Worm (Caenorhabditis elegans) whole organism, L4 larva: ENCODE data around the gene dnj-19.
"Not testable (repeated sequence)": the region's sequence is repeated elsewhere in the genome, so short reads cannot be mapped to it uniquely, and the experiment has no call there.

Source experiments
- F10B5.3 ChIP-seq: sonication (generic microtip); optimal IDR thresholded peaks from 2 replicates; lab custom pipeline; 2016; ENCODE audit warnings: mild to moderate bottlenecking, missing genetic modification characterization, missing compliant biosample characterization
- F26F4.8 ChIP-seq: fragments of 200-800 bp; sonication (Bioruptor generic); conservative IDR thresholded peaks from 2 replicates; pipeline ENCODE4 v1.3.6; 2022; ENCODE audit warnings: missing genetic modification characterization, missing compliant biosample characterization
- F37D6.2 ChIP-seq: sonication (generic microtip); optimal IDR thresholded peaks from 2 replicates; lab custom pipeline; 2016; ENCODE audit warnings: mild to moderate bottlenecking, missing genetic modification characterization, missing compliant biosample characterization
- F44E2.7 ChIP-seq: fragments of 200-800 bp; sonication (Bioruptor generic); IDR thresholded peaks from 2 replicates; pipeline ENCODE4 v2.1.2; 2022; ENCODE audit warnings: missing genetic modification characterization, missing compliant biosample characterization
- R02D3.7 ChIP-seq: fragments of 150-350 bp; sonication (generic microtip); optimal IDR thresholded peaks from 3 replicates; lab custom pipeline; 2014; ENCODE audit warnings: missing biosample characterization, missing genetic modification characterization
- T20F7.1 ChIP-seq: fragments of 200-800 bp; sonication (Bioruptor generic); optimal IDR thresholded peaks from 2 replicates; lab custom pipeline; 2018; ENCODE audit warnings: mild to moderate bottlenecking, missing genetic modification characterization, missing compliant biosample characterization
- Y105C5A.15 ChIP-seq: fragments of 200-800 bp; sonication (Bioruptor generic); IDR thresholded peaks from 2 replicates; pipeline ENCODE4 v1.3.6; 2022; ENCODE audit warnings: missing genetic modification characterization, missing compliant biosample characterization
- ZK546.5 ChIP-seq, 2 experiments: sonication (generic microtip); optimal IDR thresholded peaks; 2 replicates each; lab custom pipeline; 2017; ENCODE audit warnings: missing biosample characterization in 2 of 2, missing genetic modification characterization in 2 of 2
- aha-1 ChIP-seq: fragments of 150-350 bp; peaks from one replicate; lab custom pipeline; 2014; ENCODE audit warnings: missing biosample characterization, missing genetic modification characterization
- ama-1 ChIP-seq: fragments of 150-350 bp; optimal IDR thresholded peaks from 2 replicates; lab custom pipeline; 2014; ENCODE audit warnings: inconsistent platforms, mixed read lengths
- arid-1 ChIP-seq: fragments of 200-800 bp; sonication (Bioruptor generic); conservative IDR thresholded peaks from 2 replicates; pipeline ENCODE4 v1.3.6; 2022; ENCODE audit warnings: missing genetic modification reagents, missing genetic modification characterization, missing compliant biosample characterization
- attf-4 ChIP-seq: sonication (generic microtip); optimal IDR thresholded peaks from 3 replicates; lab custom pipeline; 2017; ENCODE audit warnings: missing biosample characterization, missing genetic modification characterization
- ceh-28 ChIP-seq: fragments of 150-350 bp; optimal IDR thresholded peaks from 2 replicates; lab custom pipeline; 2014; ENCODE audit warnings: missing biosample characterization, missing genetic modification reagents, missing genetic modification characterization
- ceh-82 ChIP-seq: sonication (generic microtip); optimal IDR thresholded peaks from 2 replicates; lab custom pipeline; 2017; ENCODE audit warnings: missing biosample characterization, missing genetic modification characterization
- ces-1 ChIP-seq: fragments of 150-350 bp; sonication (generic microtip); optimal IDR thresholded peaks from 4 replicates; lab custom pipeline; 2014; ENCODE audit warnings: missing biosample characterization, missing genetic modification reagents, missing genetic modification characterization
- dmd-6 ChIP-seq: fragments of 200-800 bp; sonication (Bioruptor generic); IDR thresholded peaks from 2 replicates; pipeline ENCODE4 v1.3.6; 2022; ENCODE audit warnings: missing genetic modification reagents, missing genetic modification characterization, missing compliant biosample characterization
- fkh-10 ChIP-seq: fragments of 150-350 bp; optimal IDR thresholded peaks from 2 replicates; lab custom pipeline; 2014; ENCODE audit warnings: missing biosample characterization, missing genetic modification reagents, missing genetic modification characterization
- hlh-30 ChIP-seq: sonication (generic microtip); optimal IDR thresholded peaks from 2 replicates; lab custom pipeline; 2017; ENCODE audit warnings: antibody characterized with exemption, mild to moderate bottlenecking, missing genetic modification characterization, missing compliant biosample characterization; ENCODE audit not compliant: insufficient read depth
- hmg-1.1 ChIP-seq: fragments of 200-800 bp; sonication (Bioruptor generic); IDR thresholded peaks from 2 replicates; pipeline ENCODE4 v1.3.6; 2022; ENCODE audit warnings: missing genetic modification reagents, missing genetic modification characterization, missing compliant biosample characterization
- lin-1 ChIP-seq: fragments of 200-800 bp; sonication (Bioruptor generic); IDR thresholded peaks from 2 replicates; pipeline ENCODE4 v1.3.6; 2022; ENCODE audit warnings: missing genetic modification reagents, missing genetic modification characterization, missing compliant biosample characterization
- lin-13 ChIP-seq: fragments of 150-350 bp; optimal IDR thresholded peaks from 2 replicates; lab custom pipeline; 2014; ENCODE audit warnings: missing biosample characterization, missing genetic modification reagents, missing genetic modification characterization
- lin-15B ChIP-seq: fragments of 150-350 bp; sonication (generic microtip); optimal IDR thresholded peaks from 3 replicates; lab custom pipeline; 2014; ENCODE audit warnings: missing biosample characterization, missing genetic modification characterization
- lin-38 ChIP-seq: fragments of 200-800 bp; sonication (Bioruptor generic); IDR thresholded peaks from 2 replicates; pipeline ENCODE4 v1.3.6; 2022; ENCODE audit warnings: missing genetic modification reagents, missing genetic modification characterization, missing compliant biosample characterization
- lin-39 ChIP-seq: fragments of 150-350 bp; optimal IDR thresholded peaks from 2 replicates; lab custom pipeline; 2014; ENCODE audit warnings: missing biosample characterization, missing genetic modification reagents, missing genetic modification characterization
- lsy-2 ChIP-seq, 2 experiments: fragments of 150-350 bp in 1 of 2; sonication (generic microtip) in 1 of 2; optimal IDR thresholded peaks; 2 replicates each; lab custom pipeline; 2014 to 2017; ENCODE audit warnings: missing biosample characterization in 2 of 2, missing genetic modification characterization in 2 of 2
- madf-5 ChIP-seq, 2 experiments: fragments of 200-800 bp; sonication (Bioruptor generic); IDR thresholded peaks; 2 replicates each; pipeline ENCODE4 v1.3.6; 2022; ENCODE audit warnings: missing compliant biosample characterization in 2 of 2, missing genetic modification characterization in 2 of 2
- mdl-1 ChIP-seq, 2 experiments: fragments of 150-350 bp in 1 of 2; sonication (generic microtip) in 1 of 2; optimal IDR thresholded peaks; 2 replicates each; lab custom pipeline; 2014 to 2017; ENCODE audit warnings: missing biosample characterization in 2 of 2, missing genetic modification characterization in 2 of 2
- mes-2 ChIP-seq: sonication (generic microtip); optimal IDR thresholded peaks from 2 replicates; lab custom pipeline; 2016; ENCODE audit warnings: missing genotype, mild to moderate bottlenecking, missing genetic modification characterization, missing compliant biosample characterization; ENCODE audit not compliant: poor library complexity, severe bottlenecking
- nhr-10 ChIP-seq: fragments of 150-350 bp; optimal IDR thresholded peaks from 2 replicates; lab custom pipeline; 2014; ENCODE audit warnings: missing biosample characterization, missing genetic modification characterization
- nhr-11 ChIP-seq: fragments of 150-350 bp; optimal IDR thresholded peaks from 2 replicates; lab custom pipeline; 2014; ENCODE audit warnings: missing biosample characterization, missing genetic modification characterization
- nhr-28 ChIP-seq: fragments of 150-350 bp; optimal IDR thresholded peaks from 2 replicates; lab custom pipeline; 2014; ENCODE audit warnings: missing biosample characterization, missing genetic modification characterization
- nhr-6 ChIP-seq: fragments of 150-350 bp; optimal IDR thresholded peaks from 2 replicates; lab custom pipeline; 2014; ENCODE audit warnings: missing biosample characterization, missing genetic modification characterization
- nhr-77 ChIP-seq: fragments of 150-350 bp; optimal IDR thresholded peaks from 2 replicates; lab custom pipeline; 2014; ENCODE audit warnings: missing biosample characterization, missing genetic modification characterization
- spr-3 ChIP-seq: fragments of 200-800 bp; sonication (Bioruptor generic); optimal IDR thresholded peaks from 2 replicates; lab custom pipeline; 2018; ENCODE audit warnings: mild to moderate bottlenecking, missing genetic modification characterization, missing compliant biosample characterization
- tra-1 ChIP-seq: fragments of 200-800 bp; sonication (Bioruptor generic); IDR thresholded peaks from 2 replicates; pipeline ENCODE4 v1.3.6; 2022; ENCODE audit warnings: missing genetic modification reagents, missing genetic modification characterization, missing compliant biosample characterization
- zip-11 ChIP-seq: fragments of 200-800 bp; sonication (Bioruptor generic); IDR thresholded peaks from 2 replicates; pipeline ENCODE4 v1.3.6; 2022; ENCODE audit warnings: missing genetic modification characterization, missing compliant biosample characterization
- ztf-11 ChIP-seq: fragments of 150-350 bp; optimal IDR thresholded peaks from 2 replicates; lab custom pipeline; 2014; ENCODE audit warnings: missing biosample characterization, missing genetic modification characterization
- ztf-7 ChIP-seq: fragments of 150-350 bp; optimal IDR thresholded peaks from 2 replicates; lab custom pipeline; 2014; ENCODE audit warnings: missing biosample characterization, missing genetic modification characterization

Gene dnj-19

DNA sequence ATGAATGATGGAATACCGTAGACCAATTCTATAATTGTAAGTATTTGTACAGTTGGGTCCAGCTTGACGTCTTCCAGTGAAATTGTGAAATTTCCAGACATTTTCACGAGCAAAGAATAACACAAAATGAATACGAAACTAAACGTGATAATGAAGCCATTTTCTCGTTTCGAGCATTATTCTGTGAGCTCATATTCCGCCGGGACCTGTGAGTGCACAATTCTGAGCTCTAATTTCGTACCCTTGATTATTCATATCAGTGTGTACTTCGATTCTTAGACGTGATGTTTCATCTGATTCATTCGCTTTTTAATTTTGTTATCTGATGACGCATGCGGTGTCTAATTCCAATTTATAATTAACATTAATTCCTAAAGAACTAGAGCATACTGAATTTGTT, 22.3 kb downstream of the dnj-19 start, which contains the start of gene srg-66:
srg-66 (minus strand) TSS at position 101 of the 400 bp plus-strand sequence.
- TF ChIP-seq T20F7.1 (GFP tag; lab: Kevin White, UChicago) (no peak), attf-4 (tag; lab: Kevin White, UChicago) (no peak), nhr-10 (tag; lab: Kevin White, UChicago) (no peak)

DNA sequence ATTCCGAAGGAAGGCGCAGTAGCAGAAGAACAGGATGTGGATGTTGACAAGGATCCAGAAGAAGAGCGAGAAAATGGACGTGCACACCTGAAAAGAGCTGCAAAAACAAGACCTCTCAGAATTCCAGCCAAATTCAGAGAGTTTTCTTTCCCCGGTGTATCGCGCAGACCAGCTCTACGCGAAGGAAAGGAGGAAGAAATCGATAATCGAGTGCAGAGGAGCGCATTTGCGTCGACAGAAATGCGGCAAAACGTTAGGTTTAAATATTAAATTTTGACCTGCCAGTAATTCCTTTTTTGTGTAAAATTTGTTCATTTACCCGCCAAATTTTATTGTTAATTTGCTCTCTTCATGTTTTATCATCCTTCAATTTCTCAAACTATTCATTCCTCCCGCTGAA, 26.9 kb downstream of the dnj-19 start:
- TF ChIP-seq nhr-28 (tag; lab: Kevin White, UChicago) (no peak), ama-1 (lab: Kevin White, UChicago) (no peak), hlh-30 (tag; lab: Kevin White, UChicago) (no peak), hmg-1.1 (no peak), nhr-6 (tag; lab: Kevin White, UChicago) (no peak), lin-38 (GFP tag; lab: Robert Waterston, UW) (no peak; the same call in 1 of the 2 replicates), ces-1 (GFP tag; lab: Kevin White, UChicago) (no peak), F10B5.3 (tag; lab: Kevin White, UChicago) (no peak), F44E2.7 (GFP tag; lab: Robert Waterston, UW) (no peak), mes-2 (tag; lab: Kevin White, UChicago) (no peak), lin-39 (tag; lab: Kevin White, UChicago) (no peak), ztf-11 (no peak), zip-11 (GFP tag; lab: Robert Waterston, UW) (no peak), ceh-28 (tag; lab: Kevin White, UChicago) (no peak), F37D6.2 (tag; lab: Kevin White, UChicago) (no peak), aha-1 (tag; lab: Kevin White, UChicago) (no peak), nhr-77 (tag; lab: Kevin White, UChicago) (no peak), lin-15B (tag; lab: Kevin White, UChicago) (no peak)

- not testable (repeated sequence) for TF ChIP-seq ZK546.5 (tag; optimal IDR thresholded peaks at IDR 0.05; lab: Kevin White, UChicago); nhr-11 (tag; lab: Kevin White, UChicago); R02D3.7 (tag; lab: Kevin White, UChicago)
Observed at ce11 chrV:5470930-5471329, 33.7 kb downstream of the dnj-19 start, which contains the start of gene ZC317.7. TSS of gene ZC317.7 (minus strand) at chrV:5471030.

ce11 chrV:5468489-5468888, 36.2 kb downstream of the dnj-19 start, which contains the start of gene ZC317.6:
TSS of gene ZC317.6 (minus strand) at chrV:5468589.
- TF ChIP-seq lsy-2 (tag; optimal IDR thresholded peaks at IDR 0.05; lab: Kevin White, UChicago); Y105C5A.15 (GFP tag; lab: Robert Waterston, UW); arid-1 (GFP tag; lab: Robert Waterston, UW): not testable (repeated sequence)

ce11 chrV:5465335-5465734, 39.3 kb downstream of the dnj-19 start, which contains the start of gene srg-68:
TSS of gene srg-68 (minus strand) at chrV:5465435.
- no peak for TF ChIP-seq lin-1 (GFP tag; lab: Robert Waterston, UW)
- TF ChIP-seq tra-1, result no peak
- no peak for TF ChIP-seq hlh-30 (tag; lab: Kevin White, UChicago)
- no peak for TF ChIP-seq ceh-28 (tag; lab: Kevin White, UChicago)
- TF ChIP-seq ztf-11, result no peak
- no peak for TF ChIP-seq ceh-82
- no peak for TF ChIP-seq fkh-10
- TF ChIP-seq dmd-6 (GFP tag; lab: Robert Waterston, UW), result no peak
- no peak for TF ChIP-seq lin-13 (GFP tag; lab: Kevin White, UChicago)
- TF ChIP-seq madf-5 (GFP tag; IDR thresholded peaks at IDR 0.05; lab: Robert Waterston, UW), result no peak
- no peak for TF ChIP-seq ztf-7 (tag; lab: Kevin White, UChicago)
- no peak for TF ChIP-seq F26F4.8
- TF ChIP-seq spr-3 (GFP tag; lab: Kevin White, UChicago), result no peak
- no peak for TF ChIP-seq mdl-1 (tag; optimal IDR thresholded peaks at IDR 0.05; lab: Kevin White, UChicago)
- TF ChIP-seq, all 104 proteins: peak for 0
